Worm (Caenorhabditis elegans): ENCODE data around the gene sand-1.

- TF ChIP-seq tbx-2 (tag; optimal IDR thresholded peaks at IDR 0.05), result no peak
- no peak for TF ChIP-seq jun-1 (tag; optimal IDR thresholded peaks at IDR 0.05)
- no peak for TF ChIP-seq nhr-67 (tag; optimal IDR thresholded peaks at IDR 0.05)
- TF ChIP-seq nhr-77 (tag; optimal IDR thresholded peaks at IDR 0.05), result peak; percentile 13
- TF ChIP-seq fkh-10 (GFP tag; optimal IDR thresholded peaks at IDR 0.05), result no peak
- no peak for TF ChIP-seq nhr-28 (tag; optimal IDR thresholded peaks at IDR 0.05)
- no peak for TF ChIP-seq pqm-1 (tag; optimal IDR thresholded peaks at IDR 0.05)
- TF ChIP-seq unc-62 (GFP tag; optimal IDR thresholded peaks at IDR 0.05), result no peak
- TF ChIP-seq R02D3.7 (tag; optimal IDR thresholded peaks at IDR 0.05), result no peak
- TF ChIP-seq lsy-12 (tag; optimal IDR thresholded peaks at IDR 0.05), result no peak
- TF ChIP-seq ZK546.5 (tag; optimal IDR thresholded peaks at IDR 0.05), result no peak
- TF ChIP-seq elt-1 (tag; optimal IDR thresholded peaks at IDR 0.05), result no peak
Observed at ce11 chrIV:5374321-5374720, 7.7 kb downstream of the sand-1 start.
